Worm (Caenorhabditis elegans): ENCODE results near the gene lis-1.

The lis-1 gene

ce11 chrIII:13343562-13344139, 32.9 kb downstream of the lis-1 start:
- no peak for TF ChIP-seq tra-4 (tag; optimal IDR thresholded peaks at IDR 0.05)
- TF ChIP-seq sea-1 (GFP tag; conservative IDR thresholded peaks at IDR 0.05), result no peak
- no peak for TF ChIP-seq hnd-1 (tag; optimal IDR thresholded peaks at IDR 0.05)
- TF ChIP-seq hmg-4 (GFP tag; optimal IDR thresholded peaks at IDR 0.05), result no peak
- TF ChIP-seq pes-1 (GFP tag; IDR thresholded peaks at IDR 0.05), result no peak
- no peak for TF ChIP-seq tbx-37 (GFP tag; conservative IDR thresholded peaks at IDR 0.05)
- no peak for TF ChIP-seq hmbx-1 (tag; optimal IDR thresholded peaks at IDR 0.05)
- TF ChIP-seq ceh-13 (GFP tag; optimal IDR thresholded peaks at IDR 0.05), result no peak
- TF ChIP-seq scrt-1 (GFP tag; IDR thresholded peaks at IDR 0.05), result no peak
- TF ChIP-seq F13C5.2 (tag; optimal IDR thresholded peaks at IDR 0.05), result no peak
- no peak for TF ChIP-seq B0310.2 (tag; optimal IDR thresholded peaks at IDR 0.05)
- TF ChIP-seq ama-1 (optimal IDR thresholded peaks at IDR 0.05), result no peak

ce11 chrIII:13343117-13343516, 33.4 kb downstream of the lis-1 start, which contains the start of gene ife-1:
Gene ife-1, plus strand, starts transcription at chrIII:13343417.
- TF ChIP-seq hnd-1 (tag; optimal IDR thresholded peaks at IDR 0.05), result no peak
- no peak for TF ChIP-seq scrt-1 (GFP tag; IDR thresholded peaks at IDR 0.05)
- no peak for TF ChIP-seq tbx-11 (GFP tag; IDR thresholded peaks at IDR 0.05)
- TF ChIP-seq sea-1 (GFP tag; conservative IDR thresholded peaks at IDR 0.05), result no peak
- no peak for TF ChIP-seq ets-7 (tag; optimal IDR thresholded peaks at IDR 0.05)

- TF ChIP-seq hmg-4 (GFP tag; optimal IDR thresholded peaks at IDR 0.05), result no peak
- TF ChIP-seq tbx-11 (GFP tag; IDR thresholded peaks at IDR 0.05), result no peak
Measured at ce11 chrIII:13342079-13342734, 34.3 kb downstream of the lis-1 start, which contains the start of gene dro-1. Gene dro-1, plus strand, starts transcription at chrIII:13342684.

DNA sequence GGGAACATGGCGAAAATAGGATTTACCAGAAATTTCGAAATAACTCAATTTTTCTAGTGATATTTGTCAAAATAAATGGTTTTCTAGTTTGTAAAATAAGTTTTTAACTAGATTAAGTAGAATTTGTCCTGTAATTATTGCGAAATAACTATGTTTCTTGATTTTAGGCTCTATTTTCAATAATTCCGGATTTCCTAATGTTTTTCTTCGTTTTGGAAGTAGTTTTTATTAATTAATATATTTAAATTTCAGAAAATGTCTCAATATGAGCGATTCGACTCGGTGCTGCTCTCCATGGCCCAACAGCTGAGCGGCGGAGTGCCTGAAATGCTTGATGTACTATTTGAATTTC, 35.3 kb downstream of the lis-1 start, which contains the start of gene nud-1:
nud-1 (plus strand) TSS at position 253 of the 352 bp plus-strand sequence.
- TF ChIP-seq aly-1 (tag; optimal IDR thresholded peaks at IDR 0.05) (no peak), sea-1 (GFP tag; conservative IDR thresholded peaks at IDR 0.05) (no peak), tbx-37 (GFP tag; conservative IDR thresholded peaks at IDR 0.05) (no peak), ceh-36 (tag; optimal IDR thresholded peaks at IDR 0.05) (no peak), ceh-13 (GFP tag; optimal IDR thresholded peaks at IDR 0.05) (no peak), pes-1 (GFP tag; IDR thresholded peaks at IDR 0.05) (no peak), ama-1 (optimal IDR thresholded peaks at IDR 0.05) (no peak), scrt-1 (GFP tag; IDR thresholded peaks at IDR 0.05) (no peak), tra-4 (tag; optimal IDR thresholded peaks at IDR 0.05) (no peak), ets-7 (tag; optimal IDR thresholded peaks at IDR 0.05) (no peak), F13C5.2 (tag; optimal IDR thresholded peaks at IDR 0.05) (no peak), hnd-1 (tag; optimal IDR thresholded peaks at IDR 0.05) (no peak), B0310.2 (tag; optimal IDR thresholded peaks at IDR 0.05) (no peak), tbx-11 (GFP tag; IDR thresholded peaks at IDR 0.05) (no peak)

- no peak for TF ChIP-seq scrt-1 (GFP tag; IDR thresholded peaks at IDR 0.05)
- TF ChIP-seq hnd-1 (tag; optimal IDR thresholded peaks at IDR 0.05), result no peak
- no peak for TF ChIP-seq ets-7 (tag; optimal IDR thresholded peaks at IDR 0.05)
- no peak for TF ChIP-seq tbx-37 (GFP tag; conservative IDR thresholded peaks at IDR 0.05)
- no peak for TF ChIP-seq tbx-11 (GFP tag; IDR thresholded peaks at IDR 0.05)
- no peak for TF ChIP-seq hmbx-1 (tag; optimal IDR thresholded peaks at IDR 0.05)
- no peak for TF ChIP-seq hmg-4 (GFP tag; optimal IDR thresholded peaks at IDR 0.05)
- no peak for TF ChIP-seq F13C5.2 (tag; optimal IDR thresholded peaks at IDR 0.05)
- TF ChIP-seq ceh-36 (tag; optimal IDR thresholded peaks at IDR 0.05), result no peak
- TF ChIP-seq B0310.2 (tag; optimal IDR thresholded peaks at IDR 0.05), result no peak
- TF ChIP-seq ama-1 (optimal IDR thresholded peaks at IDR 0.05), result no peak
- TF ChIP-seq ceh-13 (GFP tag; optimal IDR thresholded peaks at IDR 0.05), result no peak
- no peak for TF ChIP-seq tra-4 (tag; optimal IDR thresholded peaks at IDR 0.05)
- no peak for TF ChIP-seq sea-1 (GFP tag; conservative IDR thresholded peaks at IDR 0.05)
- no peak for TF ChIP-seq pes-1 (GFP tag; IDR thresholded peaks at IDR 0.05)
- TF ChIP-seq flt-1 (GFP tag; IDR thresholded peaks at IDR 0.05), result no peak
- no peak for TF ChIP-seq aly-1 (tag; optimal IDR thresholded peaks at IDR 0.05)
Measured at ce11 chrIII:13340504-13341274, 35.8 kb downstream of the lis-1 start.

ce11 chrIII:13339672-13340071, 36.8 kb downstream of the lis-1 start, which contains the start of gene F53A2.3:
Gene F53A2.3, minus strand, starts transcription at chrIII:13339772.
- no peak for TF ChIP-seq pes-1 (GFP tag; IDR thresholded peaks at IDR 0.05)
- TF ChIP-seq flt-1 (GFP tag; IDR thresholded peaks at IDR 0.05), result no peak
- no peak for TF ChIP-seq hnd-1 (tag; optimal IDR thresholded peaks at IDR 0.05)
- TF ChIP-seq hmg-4 (GFP tag; optimal IDR thresholded peaks at IDR 0.05), result no peak
- no peak for TF ChIP-seq ama-1 (optimal IDR thresholded peaks at IDR 0.05)

DNA sequence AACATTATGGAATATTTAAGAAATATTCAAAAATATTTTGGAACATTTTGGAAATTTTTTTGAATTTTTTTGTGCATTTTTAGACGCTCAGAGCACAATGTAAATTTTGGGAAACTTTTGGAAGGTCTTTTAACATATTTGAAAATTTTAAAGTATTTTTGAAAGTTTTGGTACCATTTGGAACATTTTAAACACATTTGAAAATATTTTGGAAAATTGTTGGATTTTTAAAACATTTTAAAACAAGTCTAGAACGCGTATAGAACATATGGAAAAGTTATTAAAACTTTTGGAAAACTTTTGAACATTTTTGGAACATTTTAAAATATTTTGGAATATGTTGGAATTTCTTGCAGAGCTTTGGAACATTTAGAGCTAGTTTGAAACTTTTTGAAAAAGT, 42.8 kb downstream of the lis-1 start, which contains the start of gene sdz-20:
sdz-20 (plus strand) TSS at position 301 of the 400 bp plus-strand sequence.
- TF ChIP-seq B0310.2 (tag; optimal IDR thresholded peaks at IDR 0.05) (no peak), hnd-1 (tag; optimal IDR thresholded peaks at IDR 0.05) (no peak), ceh-13 (GFP tag; optimal IDR thresholded peaks at IDR 0.05) (no peak), F13C5.2 (tag; optimal IDR thresholded peaks at IDR 0.05) (no peak), ceh-36 (tag; optimal IDR thresholded peaks at IDR 0.05) (no peak), tbx-11 (GFP tag; IDR thresholded peaks at IDR 0.05) (no peak), pes-1 (GFP tag; IDR thresholded peaks at IDR 0.05) (no peak), flt-1 (GFP tag; IDR thresholded peaks at IDR 0.05) (no peak), hmbx-1 (tag; optimal IDR thresholded peaks at IDR 0.05) (no peak), scrt-1 (GFP tag; IDR thresholded peaks at IDR 0.05) (no peak), ama-1 (optimal IDR thresholded peaks at IDR 0.05) (no peak), tra-4 (tag; optimal IDR thresholded peaks at IDR 0.05) (no peak), sea-1 (GFP tag; conservative IDR thresholded peaks at IDR 0.05) (no peak), hmg-4 (GFP tag; optimal IDR thresholded peaks at IDR 0.05) (no peak)
